Worm (Caenorhabditis elegans): Measurements from ENCODE around the gene Y116A8C.44.

The Y116A8C.44 gene

DNA sequence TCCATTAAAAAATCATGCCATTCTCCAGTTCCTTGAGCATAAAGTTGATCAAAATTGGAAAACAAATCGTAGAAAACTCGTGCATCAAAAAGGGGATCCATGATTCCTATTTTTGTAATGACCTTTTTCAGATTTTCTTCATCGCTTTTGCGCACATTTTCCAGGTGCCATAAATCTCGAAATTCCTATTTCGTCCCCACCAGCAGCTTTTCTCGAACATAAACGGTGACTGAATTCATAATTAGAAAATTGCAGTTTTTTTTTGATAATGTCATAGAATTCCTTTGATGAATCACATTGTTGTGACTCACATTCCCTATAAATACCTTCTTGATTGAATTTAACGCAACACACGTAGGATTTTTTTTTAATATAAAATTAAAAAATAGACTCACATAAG, 27.4 kb downstream of the Y116A8C.44 start, which contains the start of gene nhr-229:
TSS of gene nhr-229 (minus strand) at position 101 of the 400 bp plus-strand sequence.
- TF ChIP-seq ceh-36 (tag; optimal IDR thresholded peaks at IDR 0.05) (no peak), scrt-1 (GFP tag; IDR thresholded peaks at IDR 0.05) (no peak), sea-1 (GFP tag; conservative IDR thresholded peaks at IDR 0.05) (no peak)

ce11 chrIV:17026568-17026967, 31.4 kb downstream of the Y116A8C.44 start:
- no peak for TF ChIP-seq ceh-13 (GFP tag; optimal IDR thresholded peaks at IDR 0.05)
- TF ChIP-seq hmg-4 (GFP tag; optimal IDR thresholded peaks at IDR 0.05): no peak
- TF ChIP-seq ama-1 (optimal IDR thresholded peaks at IDR 0.05): no peak
- no peak for TF ChIP-seq B0310.2 (tag; optimal IDR thresholded peaks at IDR 0.05)
- TF ChIP-seq hnd-1 (tag; optimal IDR thresholded peaks at IDR 0.05): no peak

- TF ChIP-seq tbx-11 (GFP tag; IDR thresholded peaks at IDR 0.05) (no peak), ets-7 (tag; optimal IDR thresholded peaks at IDR 0.05) (no peak), aly-1 (tag; optimal IDR thresholded peaks at IDR 0.05) (no peak), scrt-1 (GFP tag; IDR thresholded peaks at IDR 0.05) (no peak), tbx-37 (GFP tag; conservative IDR thresholded peaks at IDR 0.05) (no peak), ceh-36 (tag; optimal IDR thresholded peaks at IDR 0.05) (no peak), hmg-4 (GFP tag; optimal IDR thresholded peaks at IDR 0.05) (no peak), B0310.2 (tag; optimal IDR thresholded peaks at IDR 0.05) (no peak), F13C5.2 (tag; optimal IDR thresholded peaks at IDR 0.05) (no peak), sea-1 (GFP tag; conservative IDR thresholded peaks at IDR 0.05) (no peak), ama-1 (optimal IDR thresholded peaks at IDR 0.05) (no peak), hmbx-1 (tag; optimal IDR thresholded peaks at IDR 0.05) (no peak)
Observed at ce11 chrIV:17025017-17025416, 32.9 kb downstream of the Y116A8C.44 start, which contains the start of gene dct-13. Gene dct-13, minus strand, starts transcription at chrIV:17025117.

DNA sequence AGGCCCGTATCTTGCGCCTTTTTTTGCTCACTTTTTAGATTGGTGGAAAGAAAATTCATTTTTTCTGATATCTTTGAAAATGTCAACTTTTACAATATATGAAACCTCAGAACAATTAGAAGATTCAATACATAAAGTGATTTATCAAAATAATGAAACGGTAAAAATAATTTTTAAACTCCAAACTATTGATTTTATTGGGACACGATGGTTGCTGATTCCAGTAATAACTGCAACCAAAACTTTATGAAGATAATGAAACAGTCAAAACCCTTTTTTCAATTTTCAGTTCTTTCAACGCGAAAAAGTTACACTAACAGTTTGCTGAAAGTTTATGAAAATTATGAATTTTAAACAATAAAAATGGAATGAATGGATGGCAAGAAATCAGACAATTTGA, 36.9 kb downstream of the Y116A8C.44 start:
- no peak for TF ChIP-seq ceh-36 (tag; optimal IDR thresholded peaks at IDR 0.05)
- TF ChIP-seq pes-1 (GFP tag; IDR thresholded peaks at IDR 0.05): no peak
- TF ChIP-seq hmbx-1 (tag; optimal IDR thresholded peaks at IDR 0.05): no peak
- TF ChIP-seq ceh-13 (GFP tag; optimal IDR thresholded peaks at IDR 0.05): no peak
- TF ChIP-seq ets-7 (tag; optimal IDR thresholded peaks at IDR 0.05): no peak
- TF ChIP-seq tbx-11 (GFP tag; IDR thresholded peaks at IDR 0.05): no peak
- no peak for TF ChIP-seq hmg-4 (GFP tag; optimal IDR thresholded peaks at IDR 0.05)
- no peak for TF ChIP-seq F13C5.2 (tag; optimal IDR thresholded peaks at IDR 0.05)
- TF ChIP-seq aly-1 (tag; optimal IDR thresholded peaks at IDR 0.05): no peak

ce11 chrIV:17010274-17010673, 47.7 kb downstream of the Y116A8C.44 start:
- TF ChIP-seq hnd-1 (tag; optimal IDR thresholded peaks at IDR 0.05) (no peak), ceh-36 (tag; optimal IDR thresholded peaks at IDR 0.05) (no peak), pes-1 (GFP tag; IDR thresholded peaks at IDR 0.05) (no peak), scrt-1 (GFP tag; IDR thresholded peaks at IDR 0.05) (no peak), ceh-13 (GFP tag; optimal IDR thresholded peaks at IDR 0.05) (no peak), tra-4 (tag; optimal IDR thresholded peaks at IDR 0.05) (no peak), aly-1 (tag; optimal IDR thresholded peaks at IDR 0.05) (no peak), sea-1 (GFP tag; conservative IDR thresholded peaks at IDR 0.05) (no peak), hmg-4 (GFP tag; optimal IDR thresholded peaks at IDR 0.05) (no peak), flt-1 (GFP tag; IDR thresholded peaks at IDR 0.05) (no peak), B0310.2 (tag; optimal IDR thresholded peaks at IDR 0.05) (no peak), ama-1 (optimal IDR thresholded peaks at IDR 0.05) (no peak), ets-7 (tag; optimal IDR thresholded peaks at IDR 0.05) (no peak), hmbx-1 (tag; optimal IDR thresholded peaks at IDR 0.05) (no peak)

Measured in whole organism, early embryonic.